Worm (Caenorhabditis elegans): Measurements from ENCODE around the gene dsl-2.

DNA sequence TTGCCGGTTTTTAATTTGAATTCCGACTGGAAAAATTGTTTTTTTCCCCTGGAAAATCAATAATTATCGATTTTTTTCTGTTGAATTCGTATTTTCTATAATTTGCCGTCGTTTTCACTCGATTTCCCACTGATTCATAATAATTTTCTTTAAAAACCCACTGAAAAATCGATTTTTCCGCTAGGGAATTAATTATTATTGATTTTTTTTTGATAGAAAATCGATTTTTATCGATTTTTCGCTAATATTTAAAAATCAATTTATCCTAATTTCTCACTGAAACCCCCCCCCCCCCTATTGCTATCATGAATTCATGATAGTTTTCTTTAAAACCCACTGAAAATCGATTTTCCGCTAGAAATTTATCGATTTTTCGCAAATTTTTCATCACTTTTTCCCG, 28.2 kb downstream of the dsl-2 start:
- TF ChIP-seq ref-1 (GFP tag; conservative IDR thresholded peaks at IDR 0.05): no peak
- TF ChIP-seq klf-2 (GFP tag; conservative IDR thresholded peaks at IDR 0.05): no peak
- TF ChIP-seq ztf-23 (GFP tag; IDR thresholded peaks at IDR 0.05): no peak
- no peak for TF ChIP-seq med-1 (GFP tag; optimal IDR thresholded peaks at IDR 0.05; ENCODE audit: insufficient read depth)
- no peak for TF ChIP-seq ztf-29 (GFP tag; IDR thresholded peaks at IDR 0.05)
- TF ChIP-seq flt-1 (GFP tag; IDR thresholded peaks at IDR 0.05): no peak
- no peak; the same call in 1 of the 2 replicates for TF ChIP-seq T22C8.4 (GFP tag; IDR thresholded peaks at IDR 0.05)
- no peak for TF ChIP-seq tab-1 (GFP tag; IDR thresholded peaks at IDR 0.05)

Data from whole organism, midembryonic.